Worm (Caenorhabditis elegans): ENCODE results near the gene Y57G11C.3.

DNA sequence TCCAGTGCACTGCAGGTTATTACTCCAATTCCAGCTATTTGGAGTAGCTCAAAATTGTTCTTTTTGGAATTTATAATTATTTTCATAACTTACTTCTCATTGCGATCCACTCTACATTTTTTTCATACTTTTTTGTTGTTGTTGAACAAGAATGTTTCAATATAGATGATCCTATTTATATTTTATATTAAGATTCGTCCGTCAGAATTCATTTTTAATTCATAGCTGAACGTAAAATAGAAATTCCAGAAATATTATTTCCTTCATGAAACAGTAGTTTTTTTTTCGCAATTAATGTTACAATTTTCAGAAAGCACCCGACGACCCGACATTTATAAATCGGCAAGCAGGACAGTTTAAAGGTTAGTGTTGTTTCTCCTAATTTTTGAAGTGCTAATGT lies 39.8 kb upstream of the Y57G11C.3 start, which contains the start of gene Y57G11C.42:
- no peak for TF ChIP-seq unc-62 (GFP tag; optimal IDR thresholded peaks at IDR 0.05)
- TF ChIP-seq nhr-90 (tag; optimal IDR thresholded peaks at IDR 0.05), result no peak
- no peak for TF ChIP-seq mes-4 (tag; optimal IDR thresholded peaks at IDR 0.05)
- no peak for TF ChIP-seq repo-1 (tag; optimal IDR thresholded peaks at IDR 0.05)
- no peak for TF ChIP-seq lin-26 (GFP tag; IDR thresholded peaks at IDR 0.05)
- no peak for TF ChIP-seq dpl-1 (GFP tag; optimal IDR thresholded peaks at IDR 0.05)
- no peak for TF ChIP-seq efl-1 (GFP tag; optimal IDR thresholded peaks at IDR 0.05)
- no peak for TF ChIP-seq aptf-2 (GFP tag; conservative IDR thresholded peaks at IDR 0.05)
- no peak for TF ChIP-seq egl-18 (GFP tag; IDR thresholded peaks at IDR 0.05)
- TF ChIP-seq mxl-1 (tag; optimal IDR thresholded peaks at IDR 0.05), result no peak
- no peak for TF ChIP-seq ama-1 (optimal IDR thresholded peaks at IDR 0.05)
- TF ChIP-seq ama-1 (GFP tag; optimal IDR thresholded peaks at IDR 0.05), result no peak
- no peak for TF ChIP-seq F37B4.10 (GFP tag; IDR thresholded peaks at IDR 0.05)
- TF ChIP-seq madf-3 (GFP tag; IDR thresholded peaks at IDR 0.05), result no peak
